Fruit fly (Drosophila melanogaster) whole organism, prepupa: ENCODE measurements around the gene nompC.

Experiments used
- CG11294 ChIP-seq: fragments of 200-800 bp; sonication (Bioruptor generic); IDR thresholded peaks from 2 replicates; pipeline ENCODE4 v1.3.6; 2022; ENCODE audit warnings: missing biosample characterization, missing genetic modification characterization
- CG11762 ChIP-seq: fragments of 200-800 bp; sonication (Bioruptor generic); optimal IDR thresholded peaks from 3 replicates; lab custom pipeline; 2016; ENCODE audit warnings: missing biosample characterization, missing genetic modification characterization; ENCODE audit not compliant: insufficient read depth
- CG32006 ChIP-seq: fragments of 200-800 bp; sonication (Bioruptor generic); optimal IDR thresholded peaks from 3 replicates; lab custom pipeline; 2017; ENCODE audit warnings: missing biosample characterization, mild to moderate bottlenecking, missing genetic modification characterization
- CG6792 ChIP-seq: fragments of 200-800 bp; sonication (Bioruptor generic); optimal IDR thresholded peaks from 3 replicates; lab custom pipeline; 2016; ENCODE audit warnings: missing biosample characterization, missing genetic modification characterization
- CG7368 ChIP-seq: fragments of 200-800 bp; sonication (Bioruptor generic); optimal IDR thresholded peaks from 3 replicates; lab custom pipeline; 2016; ENCODE audit warnings: missing biosample characterization, missing genetic modification characterization
- Eip93F ChIP-seq: fragments of 200-800 bp; sonication (Bioruptor generic); optimal IDR thresholded peaks from 2 replicates; lab custom pipeline; 2016; ENCODE audit warnings: missing biosample characterization, mild to moderate bottlenecking, missing genetic modification characterization
- dac ChIP-seq: fragments of 200-800 bp; sonication (Bioruptor generic); optimal IDR thresholded peaks from 2 replicates; lab custom pipeline; 2017; ENCODE audit warnings: missing biosample characterization, mild to moderate bottlenecking, missing genetic modification characterization
- lz ChIP-seq: fragments of 200-800 bp; sonication (Bioruptor generic); optimal IDR thresholded peaks from 3 replicates; lab custom pipeline; 2016; ENCODE audit warnings: missing biosample characterization, missing genetic modification characterization
- salr ChIP-seq, 2 experiments: fragments of 200-800 bp; sonication (Bioruptor generic); optimal IDR thresholded peaks; 3 replicates each; lab custom pipeline; 2016 to 2018; ENCODE audit warnings: missing biosample characterization in 2 of 2, missing genetic modification characterization in 2 of 2, mild to moderate bottlenecking in 1 of 2
- vri ChIP-seq: fragments of 200-800 bp; sonication (Bioruptor generic); optimal IDR thresholded peaks from 3 replicates; lab custom pipeline; 2016; ENCODE audit warnings: missing biosample characterization, mild to moderate bottlenecking, missing genetic modification characterization

dm6 chr2L:5414635-5415191, 68.7 kb downstream of the nompC start:
- TF ChIP-seq dac (GFP tag; lab: Kevin White, UChicago) (no peak), CG32006 (GFP tag; lab: Kevin White, UChicago) (no peak), CG11762 (GFP tag; lab: Kevin White, UChicago) (no peak), salr (GFP tag; optimal IDR thresholded peaks at IDR 0.05; lab: Kevin White, UChicago) (no peak), vri (no peak), CG11294 (GFP tag; lab: Robert Waterston, UW) (no peak), CG7368 (no peak), Eip93F (GFP tag; lab: Kevin White, UChicago) (no peak), lz (no peak), CG6792 (GFP tag; lab: Kevin White, UChicago) (no peak)
